Worm (Caenorhabditis elegans) whole organism, L1 larva: ENCODE results near the gene C50H2.4.

Experiments
- C16A3.4 ChIP-seq: fragments of 150-350 bp; optimal IDR thresholded peaks from 2 replicates; lab custom pipeline; 2014; ENCODE audit warnings: missing biosample characterization, missing genetic modification characterization
- Y116A8C.19 ChIP-seq: sonication (generic microtip); optimal IDR thresholded peaks from 2 replicates; lab custom pipeline; 2016; ENCODE audit warnings: missing compliant biosample characterization, missing genetic modification characterization, borderline replicate concordance
- aly-2 ChIP-seq: fragments of 150-350 bp; optimal IDR thresholded peaks from 2 replicates; lab custom pipeline; 2014; ENCODE audit warnings: missing biosample characterization, missing genetic modification characterization
- ama-1 ChIP-seq: fragments of 150-350 bp; optimal IDR thresholded peaks from 2 replicates; lab custom pipeline; 2014
- ceh-63 ChIP-seq: fragments of 200-800 bp; sonication (Bioruptor generic); optimal IDR thresholded peaks from 2 replicates; lab custom pipeline; 2018; ENCODE audit warnings: mild to moderate bottlenecking, missing genetic modification characterization, missing compliant biosample characterization
- ceh-8 ChIP-seq: fragments of 200-800 bp; sonication (Bioruptor generic); optimal IDR thresholded peaks from 2 replicates; lab custom pipeline; 2018; ENCODE audit warnings: mild to moderate bottlenecking, missing genetic modification characterization, moderate library complexity, missing compliant biosample characterization
- ceh-82 ChIP-seq, 3 experiments: fragments of 150-350 bp in 1 of 3; sonication (generic microtip) in 2 of 3; optimal IDR thresholded peaks; 2 replicates each; lab custom pipeline; 2014 to 2017; ENCODE audit warnings: missing biosample characterization in 3 of 3, missing genetic modification characterization in 3 of 3
- ceh-88 ChIP-seq: fragments of 200-800 bp; sonication (Bioruptor generic); IDR thresholded peaks from 2 replicates; pipeline ENCODE4 v1.3.6; 2022; ENCODE audit warnings: missing genetic modification characterization, missing compliant biosample characterization
- ceh-90 ChIP-seq: sonication (generic microtip); optimal IDR thresholded peaks from 2 replicates; lab custom pipeline; 2016; ENCODE audit warnings: missing genetic modification characterization, missing compliant biosample characterization
- dsc-1 ChIP-seq: sonication (generic microtip); optimal IDR thresholded peaks from 2 replicates; lab custom pipeline; 2016; ENCODE audit warnings: mild to moderate bottlenecking, missing genetic modification characterization, missing compliant biosample characterization
- efl-1 ChIP-seq, 4 experiments: fragments of 150-350 bp; optimal IDR thresholded peaks in 3 of 4; peaks in 1 of 4; 1 replicate in 1 of 4; 2 replicates in 3 of 4; lab custom pipeline; 2014; ENCODE audit warnings: missing biosample characterization in 2 of 4, missing genetic modification characterization in 2 of 4, missing genetic modification reagents in 2 of 4
- efl-3 ChIP-seq: fragments of 200-800 bp; sonication (Bioruptor generic); optimal IDR thresholded peaks from 2 replicates; lab custom pipeline; 2018; ENCODE audit warnings: mild to moderate bottlenecking, missing genetic modification characterization, missing compliant biosample characterization
- ets-5 ChIP-seq: fragments of 200-800 bp; sonication (Bioruptor generic); IDR thresholded peaks from 2 replicates; pipeline ENCODE4 v1.3.6; 2022; ENCODE audit warnings: missing genetic modification characterization, missing compliant biosample characterization
- fkh-10 ChIP-seq: sonication (generic microtip); optimal IDR thresholded peaks from 2 replicates; lab custom pipeline; 2017; ENCODE audit warnings: missing biosample characterization, missing genetic modification reagents, missing genetic modification characterization
- fkh-4 ChIP-seq: sonication (generic microtip); optimal IDR thresholded peaks from 2 replicates; lab custom pipeline; 2016; ENCODE audit warnings: missing compliant biosample characterization, missing genetic modification characterization, borderline replicate concordance
- hlh-17 ChIP-seq: fragments of 200-800 bp; sonication (Bioruptor generic); optimal IDR thresholded peaks from 2 replicates; lab custom pipeline; 2018; ENCODE audit warnings: missing genetic modification characterization, mild to moderate bottlenecking, missing compliant biosample characterization, moderate library complexity, borderline replicate concordance
- hlh-4 ChIP-seq: sonication (generic microtip); optimal IDR thresholded peaks from 2 replicates; lab custom pipeline; 2016; ENCODE audit warnings: mild to moderate bottlenecking, missing genetic modification characterization, missing compliant biosample characterization
- hpl-2 ChIP-seq: fragments of 150-350 bp; optimal IDR thresholded peaks from 2 replicates; lab custom pipeline; 2014; ENCODE audit warnings: missing biosample characterization, missing genetic modification reagents, missing genetic modification characterization
- irx-1 ChIP-seq: sonication (generic microtip); optimal IDR thresholded peaks from 2 replicates; lab custom pipeline; 2016; ENCODE audit warnings: missing genetic modification characterization, missing compliant biosample characterization
- isw-1 ChIP-seq: fragments of 200-800 bp; sonication (Bioruptor generic); IDR thresholded peaks from 2 replicates; pipeline ENCODE4 v1.3.6; 2022; ENCODE audit warnings: missing genetic modification characterization, missing compliant biosample characterization
- jun-1 ChIP-seq: fragments of 150-350 bp; optimal IDR thresholded peaks from 2 replicates; lab custom pipeline; 2014; ENCODE audit warnings: missing biosample characterization, missing genetic modification reagents, missing genetic modification characterization
- lin-13 ChIP-seq: fragments of 150-350 bp; optimal IDR thresholded peaks from 2 replicates; lab custom pipeline; 2014; ENCODE audit warnings: missing biosample characterization, missing genetic modification reagents, missing genetic modification characterization
- lin-14 ChIP-seq: fragments of 200-800 bp; sonication (Bioruptor generic); optimal IDR thresholded peaks from 2 replicates; lab custom pipeline; 2018; ENCODE audit warnings: mild to moderate bottlenecking, missing genetic modification characterization, moderate library complexity, missing compliant biosample characterization
- lin-39 ChIP-seq: fragments of 150-350 bp; optimal IDR thresholded peaks from 2 replicates; lab custom pipeline; 2014; ENCODE audit warnings: missing biosample characterization, missing genetic modification reagents, missing genetic modification characterization
- lsy-2 ChIP-seq, 2 experiments: fragments of 150-350 bp; optimal IDR thresholded peaks; 2 replicates each; lab custom pipeline; 2014; ENCODE audit warnings: missing biosample characterization in 2 of 2, missing genetic modification characterization in 2 of 2
- mdl-1 ChIP-seq, 2 experiments: fragments of 150-350 bp; optimal IDR thresholded peaks; 2 replicates each; lab custom pipeline; 2014 to 2017; ENCODE audit warnings: missing biosample characterization in 2 of 2, missing genetic modification characterization in 2 of 2, inconsistent platforms in 1 of 2
- nhr-12 ChIP-seq: sonication (generic microtip); optimal IDR thresholded peaks from 2 replicates; lab custom pipeline; 2017; ENCODE audit warnings: missing biosample characterization, missing genetic modification characterization
- nhr-19 ChIP-seq: fragments of 200-800 bp; sonication (Bioruptor generic); conservative IDR thresholded peaks from 2 replicates; pipeline ENCODE4 v1.3.6; 2022; ENCODE audit warnings: missing genetic modification characterization, missing compliant biosample characterization
- nhr-20 ChIP-seq: sonication (generic microtip); optimal IDR thresholded peaks from 2 replicates; lab custom pipeline; 2016; ENCODE audit warnings: mild to moderate bottlenecking, missing genetic modification characterization, missing compliant biosample characterization
- nhr-47 ChIP-seq: sonication (generic microtip); optimal IDR thresholded peaks from 2 replicates; lab custom pipeline; 2016; ENCODE audit warnings: mild to moderate bottlenecking, missing genetic modification characterization, moderate library complexity, missing compliant biosample characterization
- nhr-71 ChIP-seq: sonication (generic microtip); optimal IDR thresholded peaks from 2 replicates; lab custom pipeline; 2016; ENCODE audit warnings: mild to moderate bottlenecking, missing genetic modification characterization, moderate library complexity, missing compliant biosample characterization
- nhr-77 ChIP-seq: fragments of 150-350 bp; optimal IDR thresholded peaks from 2 replicates; lab custom pipeline; 2014; ENCODE audit warnings: missing biosample characterization, missing genetic modification characterization
- nhr-84 ChIP-seq: sonication (generic microtip); optimal IDR thresholded peaks from 2 replicates; lab custom pipeline; 2017; ENCODE audit warnings: missing biosample characterization, missing genetic modification characterization
- nhr-90 ChIP-seq: sonication (generic microtip); optimal IDR thresholded peaks from 2 replicates; lab custom pipeline; 2016; ENCODE audit warnings: mild to moderate bottlenecking, missing genetic modification characterization, missing compliant biosample characterization; ENCODE audit not compliant: poor library complexity
- pag-3 ChIP-seq: sonication (generic microtip); optimal IDR thresholded peaks from 2 replicates; lab custom pipeline; 2017; ENCODE audit warnings: missing genetic modification characterization, mild to moderate bottlenecking, missing compliant biosample characterization, antibody characterized with exemption, borderline replicate concordance; ENCODE audit not compliant: insufficient read depth
- pax-3 ChIP-seq: fragments of 200-800 bp; sonication (Bioruptor generic); optimal IDR thresholded peaks from 2 replicates; lab custom pipeline; 2018; ENCODE audit warnings: mild to moderate bottlenecking, missing genetic modification characterization, moderate library complexity, missing compliant biosample characterization
- rnt-1 ChIP-seq: sonication (generic microtip); optimal IDR thresholded peaks from 2 replicates; lab custom pipeline; 2016; ENCODE audit warnings: mild to moderate bottlenecking, missing genetic modification characterization, moderate library complexity, missing compliant biosample characterization
- snpc-4 ChIP-seq: fragments of 150-350 bp; optimal IDR thresholded peaks from 2 replicates; lab custom pipeline; 2014; ENCODE audit warnings: missing biosample characterization, missing genetic modification characterization
- sptf-1 ChIP-seq: fragments of 150-350 bp; optimal IDR thresholded peaks from 2 replicates; lab custom pipeline; 2014; ENCODE audit warnings: missing biosample characterization, missing genetic modification characterization
- sup-37 ChIP-seq: fragments of 200-800 bp; sonication (Bioruptor generic); optimal IDR thresholded peaks from 2 replicates; lab custom pipeline; 2018; ENCODE audit warnings: mild to moderate bottlenecking, missing genetic modification characterization, missing compliant biosample characterization
- swsn-7 ChIP-seq: sonication (generic microtip); optimal IDR thresholded peaks from 2 replicates; lab custom pipeline; 2016; ENCODE audit warnings: missing genetic modification characterization, missing compliant biosample characterization
- tbx-2 ChIP-seq: sonication (generic microtip); optimal IDR thresholded peaks from 2 replicates; lab custom pipeline; 2016; ENCODE audit warnings: missing genetic modification characterization, missing compliant biosample characterization
- unc-130 ChIP-seq: fragments of 150-350 bp; optimal IDR thresholded peaks from 2 replicates; lab custom pipeline; 2017; ENCODE audit warnings: missing biosample characterization, missing genetic modification characterization, inconsistent platforms
- unc-30 ChIP-seq: sonication (generic microtip); optimal IDR thresholded peaks from 2 replicates; lab custom pipeline; 2017; ENCODE audit warnings: missing biosample characterization, missing genetic modification characterization
- unc-62 ChIP-seq: fragments of 150-350 bp; optimal IDR thresholded peaks from 2 replicates; lab custom pipeline; 2014; ENCODE audit warnings: missing biosample characterization, missing genetic modification reagents, missing genetic modification characterization
- unc-86 ChIP-seq: sonication (generic microtip); optimal IDR thresholded peaks from 2 replicates; lab custom pipeline; 2016; ENCODE audit warnings: missing genetic modification characterization, missing compliant biosample characterization
- unc-98 ChIP-seq: fragments of 200-800 bp; sonication (Bioruptor generic); IDR thresholded peaks from 2 replicates; pipeline ENCODE4 v1.3.6; 2022; ENCODE audit warnings: missing genetic modification characterization, missing compliant biosample characterization
- vab-15 ChIP-seq: sonication (generic microtip); optimal IDR thresholded peaks from 2 replicates; lab custom pipeline; 2017; ENCODE audit warnings: missing genotype, mild to moderate bottlenecking, missing genetic modification characterization, missing compliant biosample characterization
- xbp-1 ChIP-seq: sonication (generic microtip); optimal IDR thresholded peaks from 2 replicates; lab custom pipeline; 2016; ENCODE audit warnings: missing genetic modification characterization, missing compliant biosample characterization
- zag-1 ChIP-seq: fragments of 150-350 bp; optimal IDR thresholded peaks from 2 replicates; lab custom pipeline; 2014; ENCODE audit warnings: missing biosample characterization, missing genetic modification characterization
- zip-4 ChIP-seq: fragments of 200-800 bp; sonication (Bioruptor generic); optimal IDR thresholded peaks from 2 replicates; lab custom pipeline; 2018; ENCODE audit warnings: mild to moderate bottlenecking, missing genetic modification characterization, moderate library complexity, missing compliant biosample characterization
- ztf-11 ChIP-seq, 2 experiments: sonication (generic microtip); optimal IDR thresholded peaks; 2 replicates each; lab custom pipeline; 2016 to 2017; ENCODE audit warnings: missing genetic modification characterization in 2 of 2, missing biosample characterization in 1 of 2, missing compliant biosample characterization in 1 of 2
- ztf-4 ChIP-seq: fragments of 150-350 bp; optimal IDR thresholded peaks from 2 replicates; lab custom pipeline; 2014; ENCODE audit warnings: missing biosample characterization, missing genetic modification characterization

Gene C50H2.4

DNA sequence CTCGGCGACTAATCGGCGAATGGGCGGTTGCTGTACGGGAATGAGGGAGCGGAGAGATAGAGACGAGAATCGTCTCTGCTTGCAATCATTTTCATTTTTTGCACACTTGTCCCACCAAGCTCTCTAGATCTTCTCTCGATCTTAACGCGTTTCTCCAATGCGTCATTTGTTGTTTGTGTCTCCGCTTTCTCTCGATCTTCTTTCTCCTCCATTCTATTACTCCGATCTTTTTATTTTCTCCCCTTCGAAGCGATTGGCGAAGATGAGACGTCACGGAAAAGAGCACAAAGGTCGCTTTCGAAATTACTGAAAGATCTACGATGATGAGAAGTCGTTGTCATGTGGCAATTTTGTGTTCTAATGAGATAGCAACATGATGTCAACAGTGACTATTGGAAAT, 41.9 kb downstream of the C50H2.4 start (continued):
- TF ChIP-seq lin-39 (tag; lab: Kevin White, UChicago) = no peak
- no peak for TF ChIP-seq nhr-47 (tag; lab: Kevin White, UChicago)
- no peak for TF ChIP-seq fkh-4 (tag; lab: Kevin White, UChicago)
- TF ChIP-seq rnt-1 (tag; lab: Kevin White, UChicago) = peak; percentile 72
- no peak for TF ChIP-seq pag-3 (tag; lab: Kevin White, UChicago)
- peak; percentile 75 for TF ChIP-seq lin-14 (GFP tag; lab: Kevin White, UChicago)
- TF ChIP-seq efl-3 (GFP tag; lab: Kevin White, UChicago) = no peak
- TF ChIP-seq efl-1 (optimal IDR thresholded peaks at IDR 0.05; lab: Kevin White, UChicago) = peak in 1 of 2 experiments; percentile 19
- no peak for TF ChIP-seq efl-1 (GFP tag; optimal IDR thresholded peaks at IDR 0.05 in 1 of 2; lab: Kevin White, UChicago)
- TF ChIP-seq zag-1 = no peak
- TF ChIP-seq nhr-20 (tag; lab: Kevin White, UChicago) = peak; percentile 49
- TF ChIP-seq Y116A8C.19 (tag; lab: Kevin White, UChicago) = no peak
- TF ChIP-seq ceh-8 (GFP tag; lab: Kevin White, UChicago) = no peak
- TF ChIP-seq ztf-4 = no peak
- TF ChIP-seq ets-5 (GFP tag; lab: Robert Waterston, UW) = no peak
- TF ChIP-seq xbp-1 (tag; lab: Kevin White, UChicago) = peak; percentile 2
- TF ChIP-seq swsn-7 (tag; lab: Kevin White, UChicago) = no peak
- TF ChIP-seq zip-4 = no peak
- no peak for TF ChIP-seq snpc-4 (tag; lab: Kevin White, UChicago)
- TF ChIP-seq hlh-4 (tag; lab: Kevin White, UChicago) = no peak
- TF ChIP-seq nhr-90 (tag; lab: Kevin White, UChicago) = no peak
- no peak for TF ChIP-seq isw-1 (GFP tag; lab: Robert Waterston, UW)
- TF ChIP-seq ceh-88 (GFP tag; lab: Robert Waterston, UW) = no peak
- TF ChIP-seq nhr-71 = peak; percentile 77
- TF ChIP-seq hlh-17 (GFP tag; lab: Kevin White, UChicago) = no peak
- TF ChIP-seq aly-2 = no peak
- no peak for TF ChIP-seq jun-1 (tag; lab: Kevin White, UChicago)
- no peak for TF ChIP-seq unc-86 (tag; lab: Kevin White, UChicago)
- peak; percentile 8 for TF ChIP-seq nhr-77 (tag; lab: Kevin White, UChicago)
- no peak for TF ChIP-seq pax-3 (tag; lab: Kevin White, UChicago)
- no peak for TF ChIP-seq nhr-84 (tag; lab: Kevin White, UChicago)
- no peak for TF ChIP-seq nhr-12 (tag; lab: Kevin White, UChicago)
- no peak for TF ChIP-seq unc-130
- TF ChIP-seq ceh-90 (tag; lab: Kevin White, UChicago) = no peak
- no peak for TF ChIP-seq lin-13 (GFP tag; lab: Kevin White, UChicago)
- no peak for TF ChIP-seq sptf-1 (tag; lab: Kevin White, UChicago)
- no peak for TF ChIP-seq mdl-1 (tag; optimal IDR thresholded peaks at IDR 0.05; lab: Kevin White, UChicago)
- TF ChIP-seq unc-62 = no peak
- no peak for TF ChIP-seq C16A3.4 (tag; lab: Kevin White, UChicago)
- no peak for TF ChIP-seq unc-98 (GFP tag; lab: Robert Waterston, UW)
- TF ChIP-seq dsc-1 = peak; percentile 36
- peak; percentile 46 for TF ChIP-seq nhr-19 (GFP tag; lab: Robert Waterston, UW)
- TF ChIP-seq sup-37 (GFP tag; lab: Kevin White, UChicago) = no peak
- no peak for TF ChIP-seq ztf-11 (tag; optimal IDR thresholded peaks at IDR 0.05; lab: Kevin White, UChicago)
- peak; percentile 24 to 48 for TF ChIP-seq lsy-2 (tag; optimal IDR thresholded peaks at IDR 0.05; lab: Kevin White, UChicago)
- TF ChIP-seq fkh-10 = no peak
- TF ChIP-seq hpl-2 = no peak
- TF ChIP-seq vab-15 = no peak
- TF ChIP-seq ama-1 (lab: Kevin White, UChicago) = no peak
- peak; percentile 56 for TF ChIP-seq tbx-2 (tag; lab: Kevin White, UChicago)
- TF ChIP-seq irx-1 (tag; lab: Kevin White, UChicago) = no peak
- TF ChIP-seq unc-30 (tag; lab: Kevin White, UChicago) = no peak
- no peak for TF ChIP-seq ceh-82 (tag; optimal IDR thresholded peaks at IDR 0.05; lab: Kevin White, UChicago)
- TF ChIP-seq ceh-63 = no peak
